Comparison of ENCODE assay signal across 1 fruit fly cellular context in genomic region chr2L:7973470-7974207, dm6.
TF ChIP-seq lines count a peak whose summit lies in the region.

No protein-coding gene starts in this region.

TF ChIP-seq in whole organism, embryonic, 481 proteins besides CTCF, POLR2A, EP300 and RAD21 (continued from another document):
- TF ChIP-seq klu (GFP tag; IDR thresholded peaks at IDR 0.05; lab: Robert Waterston, UW), result 0 out of 2 replicates have a peak, but pooled peaks have one; percentile 11
- no peak for TF ChIP-seq CG8765 (GFP tag; IDR thresholded peaks at IDR 0.05; lab: Robert Waterston, UW)
- TF ChIP-seq chinmo (GFP tag; IDR thresholded peaks at IDR 0.05; lab: Robert Waterston, UW; ENCODE audit: partially characterized antibody), result peak; percentile 87
- TF ChIP-seq lab (GFP tag; optimal IDR thresholded peaks at IDR 0.05; lab: Kevin White, UChicago), result peak; percentile 7
- 0 out of 3 replicates have a peak, but pooled peaks have one; percentile 47 for TF ChIP-seq CG6175 (GFP tag; IDR thresholded peaks at IDR 0.05; lab: Robert Waterston, UW)
- peak; percentile 30 for TF ChIP-seq Deaf1 (tag; optimal IDR thresholded peaks at IDR 0.05; lab: Kevin White, UChicago)
- TF ChIP-seq CG10366 (GFP tag; IDR thresholded peaks at IDR 0.05; lab: Robert Waterston, UW), result no peak
